Worm (Caenorhabditis elegans) whole organism, midembryonic: ENCODE data around the gene H41C03.2.

ENCODE experiments used
- cog-1 ChIP-seq: sonication (generic microtip); optimal IDR thresholded peaks from 2 replicates; lab custom pipeline; 2016; ENCODE audit warnings: missing genetic modification characterization, missing compliant biosample characterization
- flt-1 ChIP-seq: fragments of 200-800 bp; sonication (Bioruptor generic); IDR thresholded peaks from 2 replicates; pipeline ENCODE4 v1.3.6; 2022; ENCODE audit warnings: missing genetic modification characterization, missing compliant biosample characterization
- klf-2 ChIP-seq: fragments of 200-800 bp; sonication (Bioruptor generic); conservative IDR thresholded peaks from 2 replicates; pipeline ENCODE4 v1.3.6; 2022; ENCODE audit warnings: missing genetic modification reagents, missing genetic modification characterization, missing compliant biosample characterization

DNA sequence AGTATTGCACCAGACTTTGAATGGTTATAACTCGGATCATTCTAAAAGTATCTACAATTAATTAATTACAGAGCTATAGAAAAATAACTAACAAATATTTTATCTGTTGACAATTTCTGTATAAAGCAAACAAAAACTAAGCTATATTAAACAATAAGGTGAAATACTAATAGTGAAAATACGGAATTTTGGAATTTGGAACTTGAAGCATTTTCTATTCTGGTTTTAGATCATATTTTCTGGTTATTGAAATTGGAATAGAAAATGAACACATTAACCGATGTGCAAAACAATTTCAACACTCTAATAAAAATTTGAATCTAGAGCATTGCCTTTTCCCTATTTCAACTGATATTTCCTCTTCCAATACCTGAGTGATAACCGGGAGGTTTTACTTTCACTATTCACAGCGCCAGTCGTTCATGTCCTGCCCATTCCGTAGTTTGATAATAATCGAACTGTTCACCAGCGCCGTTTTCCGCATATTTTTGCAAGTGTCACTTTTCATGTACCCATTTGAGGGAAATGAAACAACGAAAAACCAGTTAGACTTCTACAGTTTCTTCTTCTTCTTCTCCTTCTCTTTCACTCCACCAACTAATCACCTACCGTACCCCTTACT lies 48.1 kb upstream of the H41C03.2 start:
- TF ChIP-seq flt-1 (GFP tag; lab: Robert Waterston, UW) = no peak
- no peak for TF ChIP-seq klf-2 (GFP tag; lab: Robert Waterston, UW)
- no peak for TF ChIP-seq cog-1 (tag; lab: Kevin White, UChicago)
